Worm (Caenorhabditis elegans): Measurements from ENCODE around the gene ZK1073.1.

DNA sequence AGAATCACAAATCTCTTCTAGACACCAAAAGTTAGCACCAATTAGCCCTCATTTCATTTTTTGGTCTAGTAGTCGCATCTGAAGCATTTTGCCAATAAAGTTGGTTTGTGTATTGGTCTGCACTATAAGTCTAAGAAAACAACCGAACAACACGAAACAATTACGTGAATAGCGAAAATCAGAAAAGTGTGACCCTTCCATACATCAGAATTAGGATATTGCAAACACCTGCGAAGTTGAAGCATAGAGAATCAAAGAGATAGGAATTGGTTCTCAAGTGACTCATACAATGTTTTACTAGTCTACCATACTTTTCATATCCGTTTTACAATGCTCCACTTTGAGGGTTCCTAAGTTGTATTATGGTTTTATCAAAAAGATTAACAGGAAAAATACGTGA is 11.5 kb downstream of the ZK1073.1 start:
- TF ChIP-seq tab-1 (GFP tag; IDR thresholded peaks at IDR 0.05) (no peak), ztf-23 (GFP tag; IDR thresholded peaks at IDR 0.05) (no peak)

All from whole organism, midembryonic.